Worm (Caenorhabditis elegans): ENCODE results near the gene nspg-12.
A peak's percentile ranks its signal among the peaks of the same experiment; 100 is the strongest.

nspg-12 gene

DNA sequence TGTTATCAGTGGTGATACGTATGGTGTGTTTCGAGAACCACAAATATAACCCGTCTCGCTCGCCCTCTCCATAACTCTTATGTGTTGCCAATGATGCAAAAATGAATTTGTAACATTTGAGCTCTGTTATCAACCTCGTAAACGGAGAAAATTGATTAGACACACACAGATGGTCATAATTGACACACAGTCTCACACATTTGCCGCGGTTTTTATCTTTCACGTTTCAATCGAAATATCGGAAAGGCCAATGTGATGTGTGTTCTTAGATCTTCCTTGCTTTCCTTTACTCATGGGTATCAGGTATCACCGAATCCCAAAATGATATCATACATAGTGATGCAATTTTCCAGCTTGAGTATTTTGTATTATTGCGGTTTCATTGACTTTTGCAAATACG is 43.5 kb upstream of the nspg-12 start:
- no peak; the same call in 1 of the 2 replicates for TF ChIP-seq pha-4 (GFP tag; IDR thresholded peaks at IDR 0.05)
- TF ChIP-seq pha-4 (tag; optimal IDR thresholded peaks at IDR 0.05): no peak
- TF ChIP-seq sdz-12 (GFP tag; optimal IDR thresholded peaks at IDR 0.05): no peak
- no peak for TF ChIP-seq Y5F2A.4 (GFP tag; optimal IDR thresholded peaks at IDR 0.05)
- TF ChIP-seq vab-7 (GFP tag; IDR thresholded peaks at IDR 0.05): no peak
- no peak for TF ChIP-seq zip-11 (GFP tag; IDR thresholded peaks at IDR 0.05)
- TF ChIP-seq ceh-82 (tag; optimal IDR thresholded peaks at IDR 0.05): no peak
- TF ChIP-seq Y105C5A.15 (GFP tag; IDR thresholded peaks at IDR 0.05): no peak
- TF ChIP-seq T26A8.4 (GFP tag; IDR thresholded peaks at IDR 0.05): 0 out of 2 replicates have a peak, but pooled peaks have one; percentile 14
- peak; percentile 66 for TF ChIP-seq tra-1 (GFP tag; IDR thresholded peaks at IDR 0.05)
- no peak for TF ChIP-seq ceh-32 (tag; optimal IDR thresholded peaks at IDR 0.05; ENCODE audit: poor library complexity)
- no peak for TF ChIP-seq skn-1 (tag; optimal IDR thresholded peaks at IDR 0.05)
- no peak for TF ChIP-seq nhr-237 (tag; optimal IDR thresholded peaks at IDR 0.05)
- TF ChIP-seq mdl-1 (tag; optimal IDR thresholded peaks at IDR 0.05): peak in 1 of 2 experiments; percentile 41
- TF ChIP-seq ZK337.2 (GFP tag; IDR thresholded peaks at IDR 0.05): no peak
- no peak for TF ChIP-seq lir-3 (tag; optimal IDR thresholded peaks at IDR 0.05)
- no peak for TF ChIP-seq ceh-44 (GFP tag; IDR thresholded peaks at IDR 0.05)
- TF ChIP-seq aly-2 (tag; optimal IDR thresholded peaks at IDR 0.05): no peak
- TF ChIP-seq lin-38 (GFP tag; IDR thresholded peaks at IDR 0.05): no peak
- no peak for TF ChIP-seq duxl-1 (tag; optimal IDR thresholded peaks at IDR 0.05; ENCODE audit: poor library complexity)
- TF ChIP-seq ZK546.5 (tag; optimal IDR thresholded peaks at IDR 0.05): no peak
- no peak for TF ChIP-seq tag-97 (GFP tag; IDR thresholded peaks at IDR 0.05)
- no peak for TF ChIP-seq snpc-4 (tag; optimal IDR thresholded peaks at IDR 0.05)
- TF ChIP-seq unc-130 (GFP tag; optimal IDR thresholded peaks at IDR 0.05): no peak
- TF ChIP-seq lin-39 (tag; optimal IDR thresholded peaks at IDR 0.05): no peak
- TF ChIP-seq lim-7 (GFP tag; IDR thresholded peaks at IDR 0.05): no peak
- no peak for TF ChIP-seq fkh-10 (GFP tag; optimal IDR thresholded peaks at IDR 0.05)
- TF ChIP-seq egl-27 (tag; optimal IDR thresholded peaks at IDR 0.05): no peak
- TF ChIP-seq dmd-6 (GFP tag; IDR thresholded peaks at IDR 0.05): peak; percentile 93
- no peak for TF ChIP-seq zag-1 (tag; optimal IDR thresholded peaks at IDR 0.05)
- no peak for TF ChIP-seq madf-5 (GFP tag; IDR thresholded peaks at IDR 0.05)
- no peak for TF ChIP-seq ces-1 (GFP tag; optimal IDR thresholded peaks at IDR 0.05)
- peak; percentile 67 for TF ChIP-seq nhr-10 (tag; optimal IDR thresholded peaks at IDR 0.05)
- TF ChIP-seq attf-4 (tag; optimal IDR thresholded peaks at IDR 0.05): no peak
- TF ChIP-seq lin-15B (tag; optimal IDR thresholded peaks at IDR 0.05): no peak
- TF ChIP-seq F49E8.2 (tag; optimal IDR thresholded peaks at IDR 0.05; ENCODE audit: borderline replicate concordance): no peak
- peak; percentile 97 for TF ChIP-seq nhr-28 (tag; optimal IDR thresholded peaks at IDR 0.05)
- no peak for TF ChIP-seq F26F4.8 (GFP tag; conservative IDR thresholded peaks at IDR 0.05)
- TF ChIP-seq daf-19 (GFP tag; conservative IDR thresholded peaks at IDR 0.05): no peak
- TF ChIP-seq daf-8 (GFP tag; IDR thresholded peaks at IDR 0.05): no peak
- TF ChIP-seq jun-1 (tag; optimal IDR thresholded peaks at IDR 0.05): no peak
- TF ChIP-seq ztf-11 (tag; optimal IDR thresholded peaks at IDR 0.05): no peak
- TF ChIP-seq F37D6.2 (tag; optimal IDR thresholded peaks at IDR 0.05): no peak
- no peak for TF ChIP-seq Y48G9A.11 (GFP tag; IDR thresholded peaks at IDR 0.05)
- no peak for TF ChIP-seq saeg-2 (GFP tag; IDR thresholded peaks at IDR 0.05)
- no peak for TF ChIP-seq dmd-9 (GFP tag; IDR thresholded peaks at IDR 0.05)
- TF ChIP-seq unc-39 (tag; optimal IDR thresholded peaks at IDR 0.05): no peak
- no peak for TF ChIP-seq mxl-2 (GFP tag; conservative IDR thresholded peaks at IDR 0.05)
- TF ChIP-seq spr-3 (GFP tag; optimal IDR thresholded peaks at IDR 0.05): no peak
- peak; percentile 88 for TF ChIP-seq nhr-77 (tag; optimal IDR thresholded peaks at IDR 0.05)
- no peak for TF ChIP-seq mdt-29 (GFP tag; IDR thresholded peaks at IDR 0.05)
- TF ChIP-seq nhr-102 (tag; optimal IDR thresholded peaks at IDR 0.05): peak; percentile 46
- TF ChIP-seq egl-43 (GFP tag; IDR thresholded peaks at IDR 0.05): no peak
